Worm (Caenorhabditis elegans) whole organism, L2 larva: Measurements from ENCODE around the gene Y54G2A.41.

Experiments
- fos-1 ChIP-seq: fragments of 150-350 bp; optimal IDR thresholded peaks from 2 replicates; lab custom pipeline; 2014; ENCODE audit warnings: missing biosample characterization, missing genetic modification characterization
- unc-55 ChIP-seq: fragments of 150-350 bp; sonication (generic microtip); optimal IDR thresholded peaks from 3 replicates; lab custom pipeline; 2014; ENCODE audit warnings: missing biosample characterization, missing genetic modification reagents, missing genetic modification characterization

DNA sequence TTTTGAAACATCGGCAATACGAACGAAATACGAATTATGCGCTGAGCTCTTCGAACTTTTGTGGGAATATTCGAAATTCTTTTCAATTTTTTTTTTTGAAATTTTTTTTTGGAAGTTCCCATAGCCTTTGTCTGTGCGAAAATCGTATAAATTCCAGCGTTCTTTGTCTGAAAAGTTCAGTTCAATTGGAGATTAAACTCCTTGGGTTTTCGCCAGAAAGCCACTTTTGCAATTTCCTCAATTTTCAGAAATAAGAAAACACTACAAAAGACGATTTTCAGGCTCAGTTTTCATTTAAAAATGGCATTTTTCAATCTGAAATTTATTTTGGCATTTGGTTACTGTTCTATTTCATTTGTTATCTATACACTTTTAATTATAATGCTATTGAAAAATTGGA lies 7.5 kb downstream of the Y54G2A.41 start, which contains the start of gene Y54G2A.38:
- no peak for TF ChIP-seq unc-55 (GFP tag; lab: Kevin White, UChicago)
- no peak for TF ChIP-seq fos-1
